Worm (Caenorhabditis elegans): ENCODE measurements around the gene C28A5.6.

- no peak for TF ChIP-seq him-1 (tag; optimal IDR thresholded peaks at IDR 0.05)
- no peak for TF ChIP-seq dao-5 (tag; optimal IDR thresholded peaks at IDR 0.05)
These were observed 47.2 kb downstream of the C28A5.6 start for ce11 chrIII:4382118-4382517.

Data from whole organism, L4/young adult.